Fruit fly (Drosophila melanogaster): ENCODE measurements around the gene Diap1.
A peak's percentile ranks its signal among the peaks of the same experiment; 100 is the strongest.

Gene Diap1

DNA sequence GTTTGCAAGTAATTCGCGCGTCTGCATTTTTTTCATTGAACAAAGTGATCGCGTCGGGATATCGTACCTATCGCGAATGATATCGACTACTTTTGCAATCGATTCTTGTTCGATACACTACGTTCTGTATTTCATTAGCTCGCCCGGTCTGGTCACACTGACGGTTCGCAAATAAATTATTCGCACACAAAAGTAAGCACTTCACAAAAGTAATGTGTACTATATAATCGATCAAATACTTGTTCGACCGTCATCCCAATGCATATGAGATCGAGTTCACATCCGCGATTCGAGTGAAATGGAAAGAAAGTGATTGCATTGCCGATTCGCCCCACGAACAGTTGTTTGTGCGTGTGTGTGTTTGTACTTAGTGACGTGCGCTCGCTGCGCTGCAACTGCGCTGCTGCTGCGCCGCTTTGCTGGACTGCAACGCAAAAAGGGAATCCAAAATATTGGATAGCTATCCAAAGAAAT, 39.5 kb upstream of the Diap1 start, which contains the start of the genes CG5235 and ClC-c (continued):
- TF ChIP-seq CG4707 (GFP tag; optimal IDR thresholded peaks at IDR 0.05) (no peak), CG2116 (GFP tag; optimal IDR thresholded peaks at IDR 0.05) (peak; percentile 52), CG17568 (GFP tag; optimal IDR thresholded peaks at IDR 0.05) (no peak), hbn (GFP tag; IDR thresholded peaks at IDR 0.05; ENCODE audit: partially characterized antibody) (peak; percentile 77), wdn (GFP tag; IDR thresholded peaks at IDR 0.05) (no peak), Hand (GFP tag; optimal IDR thresholded peaks at IDR 0.05) (no peak), kni (GFP tag; optimal IDR thresholded peaks at IDR 0.05) (no peak), emc (GFP tag; optimal IDR thresholded peaks at IDR 0.05) (no peak), CG31365 (tag; optimal IDR thresholded peaks at IDR 0.05) (no peak), salm (tag; optimal IDR thresholded peaks at IDR 0.05) (no peak), pita (GFP tag; optimal IDR thresholded peaks at IDR 0.05) (no peak), bcd (GFP tag; optimal IDR thresholded peaks at IDR 0.05) (no peak), jumu (GFP tag; optimal IDR thresholded peaks at IDR 0.05) (no peak), B-H2 (GFP tag; optimal IDR thresholded peaks at IDR 0.05) (no peak), Usf (GFP tag; optimal IDR thresholded peaks at IDR 0.05) (no peak), Tbp (GFP tag; optimal IDR thresholded peaks at IDR 0.05) (no peak), CG8290 (GFP tag; optimal IDR thresholded peaks at IDR 0.05) (no peak), CG8290 (tag; optimal IDR thresholded peaks at IDR 0.05) (no peak), Hmx (GFP tag; optimal IDR thresholded peaks at IDR 0.05) (no peak), CG2199 (GFP tag; IDR thresholded peaks at IDR 0.05) (no peak), bbx (GFP tag; IDR thresholded peaks at IDR 0.05; ENCODE audit: partially characterized antibody) (peak; percentile 91), CG10959 (GFP tag; IDR thresholded peaks at IDR 0.05) (no peak), CG2678 (tag; optimal IDR thresholded peaks at IDR 0.05) (no peak), CG14710 (tag; optimal IDR thresholded peaks at IDR 0.05) (peak; percentile 45), CG12104 (GFP tag; optimal IDR thresholded peaks at IDR 0.05) (no peak), CHES-1-like (GFP tag; optimal IDR thresholded peaks at IDR 0.05) (peak; percentile 51), ac (GFP tag; optimal IDR thresholded peaks at IDR 0.05) (no peak), Lim3 (GFP tag; IDR thresholded peaks at IDR 0.05) (no peak), pfk (GFP tag; optimal IDR thresholded peaks at IDR 0.05) (no peak), CG2202 (tag; optimal IDR thresholded peaks at IDR 0.05) (no peak), Sin3A (optimal IDR thresholded peaks at IDR 0.05) (peak; percentile 55), CG15479 (GFP tag; optimal IDR thresholded peaks at IDR 0.05) (no peak), ranshi (GFP tag; IDR thresholded peaks at IDR 0.05) (no peak), eve (GFP tag; optimal IDR thresholded peaks at IDR 0.05) (no peak), ERR (GFP tag; optimal IDR thresholded peaks at IDR 0.05) (no peak), tll (GFP tag; optimal IDR thresholded peaks at IDR 0.05) (no peak), nau (GFP tag; optimal IDR thresholded peaks at IDR 0.05) (no peak), CG8359 (GFP tag; optimal IDR thresholded peaks at IDR 0.05; ENCODE audit: borderline replicate concordance) (no peak), Lhr (GFP tag; optimal IDR thresholded peaks at IDR 0.05) (peak; percentile 14), CG3838 (GFP tag; optimal IDR thresholded peaks at IDR 0.05) (no peak), CG8944 (GFP tag; optimal IDR thresholded peaks at IDR 0.05) (no peak), gro (GFP tag; optimal IDR thresholded peaks at IDR 0.05) (peak; percentile 25), Jarid2 (GFP tag; optimal IDR thresholded peaks at IDR 0.05) (no peak), Sry-δ (GFP tag; optimal IDR thresholded peaks at IDR 0.05) (peak; percentile 66), sc (optimal IDR thresholded peaks at IDR 0.05) (no peak), sc (GFP tag; optimal IDR thresholded peaks at IDR 0.05) (no peak), CG1529 (GFP tag; optimal IDR thresholded peaks at IDR 0.05) (no peak), Atf-2 (GFP tag; optimal IDR thresholded peaks at IDR 0.05) (no peak), MBD-R2 (GFP tag; IDR thresholded peaks at IDR 0.05) (peak; percentile 56), pb (GFP tag; optimal IDR thresholded peaks at IDR 0.05) (no peak), tin (GFP tag; optimal IDR thresholded peaks at IDR 0.05) (no peak), sr (GFP tag; IDR thresholded peaks at IDR 0.05) (no peak)
